Worm (Caenorhabditis elegans) whole organism, midembryonic: ENCODE results near the gene popl-5.

Experiments
- cog-1 ChIP-seq: sonication (generic microtip); optimal IDR thresholded peaks from 2 replicates; lab custom pipeline; 2016; ENCODE audit warnings: missing genetic modification characterization, missing compliant biosample characterization
- flt-1 ChIP-seq: fragments of 200-800 bp; sonication (Bioruptor generic); IDR thresholded peaks from 2 replicates; pipeline ENCODE4 v1.3.6; 2022; ENCODE audit warnings: missing genetic modification characterization, missing compliant biosample characterization
- klf-2 ChIP-seq: fragments of 200-800 bp; sonication (Bioruptor generic); conservative IDR thresholded peaks from 2 replicates; pipeline ENCODE4 v1.3.6; 2022; ENCODE audit warnings: missing genetic modification reagents, missing genetic modification characterization, missing compliant biosample characterization
- med-1 ChIP-seq: sonication (generic microtip); optimal IDR thresholded peaks from 2 replicates; lab custom pipeline; 2017; ENCODE audit warnings: missing genetic modification characterization, mild to moderate bottlenecking, missing compliant biosample characterization, antibody characterized with exemption, missing genetic modification reagents; ENCODE audit not compliant: insufficient read depth
- tab-1 ChIP-seq: fragments of 200-800 bp; sonication (Bioruptor generic); IDR thresholded peaks from 2 replicates; pipeline ENCODE4 v1.3.6; 2022; ENCODE audit warnings: missing genetic modification characterization, missing compliant biosample characterization
- ztf-23 ChIP-seq: fragments of 200-800 bp; sonication (Bioruptor generic); IDR thresholded peaks from 2 replicates; pipeline ENCODE4 v1.3.6; 2022; ENCODE audit warnings: missing genetic modification reagents, missing genetic modification characterization, missing compliant biosample characterization
- ztf-29 ChIP-seq: fragments of 200-800 bp; sonication (Bioruptor generic); IDR thresholded peaks from 2 replicates; pipeline ENCODE4 v1.3.6; 2022; ENCODE audit warnings: missing genetic modification reagents, missing genetic modification characterization, missing compliant biosample characterization

ce11 chrIII:11465394-11465948 lies 21.7 kb downstream of the popl-5 start:
- TF ChIP-seq med-1 (no peak), ztf-29 (no peak), tab-1 (no peak), cog-1 (tag; lab: Kevin White, UChicago) (no peak), flt-1 (GFP tag; lab: Robert Waterston, UW) (no peak), klf-2 (GFP tag; lab: Robert Waterston, UW) (no peak), ztf-23 (GFP tag; lab: Robert Waterston, UW) (no peak)
